Fruit fly (Drosophila melanogaster) S2 (cell line): ENCODE measurements around the gene CAH16.

Experiments
- CG8478 ChIP-seq: fragments of >200 bp; optimal IDR thresholded peaks from 2 replicates; lab custom pipeline; 2018
- CTCF ChIP-seq, 2 experiments: fragments of >200 bp; optimal IDR thresholded peaks; 2 replicates each; lab custom pipeline; 2018

dm6 chr3R:31251130-31251770 is 8.8 kb upstream of the CAH16 start:
- TF ChIP-seq CTCF (optimal IDR thresholded peaks at IDR 0.05; lab: Kevin White, UChicago) (no peak), CG8478 (lab: Kevin White, UChicago) (no peak)
